Fruit fly (Drosophila melanogaster) S2 (cell line): ENCODE data around the gene CG32086.

ENCODE experiments used
- CG8478 ChIP-seq: fragments of >200 bp; optimal IDR thresholded peaks from 2 replicates; lab custom pipeline; 2018
- CTCF ChIP-seq, 2 experiments: fragments of >200 bp; optimal IDR thresholded peaks; 2 replicates each; lab custom pipeline; 2018

dm6 chr3L:11552996-11553671, 30.7 kb downstream of the CG32086 start:
- TF ChIP-seq CTCF (optimal IDR thresholded peaks at IDR 0.05; lab: Kevin White, UChicago) (no peak), CG8478 (lab: Kevin White, UChicago) (no peak)
